Worm (Caenorhabditis elegans) whole organism, L3 larva: ENCODE results near the gene zipt-13.
A peak's percentile ranks its signal among the peaks of the same experiment; 100 is the strongest.

Experiments
- R02D3.7 ChIP-seq: fragments of 150-350 bp; optimal IDR thresholded peaks from 2 replicates; lab custom pipeline; 2014; ENCODE audit warnings: missing biosample characterization, missing genetic modification characterization
- ZK546.5 ChIP-seq: sonication (generic microtip); optimal IDR thresholded peaks from 2 replicates; lab custom pipeline; 2017; ENCODE audit warnings: missing biosample characterization, missing genetic modification characterization
- aly-2 ChIP-seq: fragments of 150-350 bp; optimal IDR thresholded peaks from 2 replicates; lab custom pipeline; 2014; ENCODE audit warnings: missing biosample characterization, missing genetic modification characterization
- ceh-82 ChIP-seq: fragments of 150-350 bp; optimal IDR thresholded peaks from 2 replicates; lab custom pipeline; 2014; ENCODE audit warnings: missing biosample characterization, missing genetic modification characterization
- ceh-9 ChIP-seq: sonication (generic microtip); optimal IDR thresholded peaks from 2 replicates; lab custom pipeline; 2018; ENCODE audit warnings: missing biosample characterization, missing genetic modification characterization
- daf-12 ChIP-seq: fragments of 150-350 bp; optimal IDR thresholded peaks from 2 replicates; lab custom pipeline; 2014; ENCODE audit warnings: missing biosample characterization, missing genetic modification reagents, missing genetic modification characterization
- egl-27 ChIP-seq: sonication (generic microtip); optimal IDR thresholded peaks from 4 replicates; lab custom pipeline; 2017; ENCODE audit warnings: missing biosample characterization, missing genetic modification reagents, missing genetic modification characterization
- elt-1 ChIP-seq: fragments of 150-350 bp; optimal IDR thresholded peaks from 2 replicates; lab custom pipeline; 2014; ENCODE audit warnings: missing biosample characterization, missing genetic modification characterization
- elt-2 ChIP-seq: sonication (generic microtip); optimal IDR thresholded peaks from 2 replicates; lab custom pipeline; 2016; ENCODE audit warnings: missing genetic modification reagents, mild to moderate bottlenecking, missing genetic modification characterization, missing compliant biosample characterization
- elt-3 ChIP-seq, 3 experiments: fragments of 150-350 bp in 1 of 3; sonication (generic microtip) in 2 of 3; optimal IDR thresholded peaks; 2 replicates in 2 of 3; 4 replicates in 1 of 3; lab custom pipeline; 2014 to 2017; ENCODE audit warnings: missing biosample characterization in 3 of 3, missing genetic modification characterization in 3 of 3
- eor-1 ChIP-seq, 2 experiments: fragments of 150-350 bp; optimal IDR thresholded peaks; 2 replicates each; lab custom pipeline; 2014 to 2018; ENCODE audit warnings: missing biosample characterization in 2 of 2, missing genetic modification characterization in 2 of 2
- fkh-10 ChIP-seq: sonication (generic microtip); optimal IDR thresholded peaks from 2 replicates; lab custom pipeline; 2017; ENCODE audit warnings: missing biosample characterization, missing genetic modification reagents, missing genetic modification characterization
- hmg-11 ChIP-seq: sonication (generic microtip); optimal IDR thresholded peaks from 2 replicates; lab custom pipeline; 2016; ENCODE audit warnings: missing genetic modification characterization, missing compliant biosample characterization
- jun-1 ChIP-seq: fragments of 150-350 bp; optimal IDR thresholded peaks from 2 replicates; lab custom pipeline; 2014; ENCODE audit warnings: missing biosample characterization, missing genetic modification reagents, missing genetic modification characterization
- lin-15B ChIP-seq: fragments of 150-350 bp; optimal IDR thresholded peaks from 2 replicates; lab custom pipeline; 2014; ENCODE audit warnings: missing biosample characterization, missing genetic modification characterization
- lin-39 ChIP-seq: fragments of 150-350 bp; optimal IDR thresholded peaks from 2 replicates; lab custom pipeline; 2018; ENCODE audit warnings: missing biosample characterization, missing genetic modification reagents, missing genetic modification characterization
- lsy-12 ChIP-seq: sonication (generic microtip); optimal IDR thresholded peaks from 2 replicates; lab custom pipeline; 2016; ENCODE audit warnings: mild to moderate bottlenecking, missing genetic modification characterization, missing compliant biosample characterization
- mdl-1 ChIP-seq: fragments of 150-350 bp; optimal IDR thresholded peaks from 2 replicates; lab custom pipeline; 2014; ENCODE audit warnings: missing biosample characterization, missing genetic modification characterization
- mml-1 ChIP-seq: fragments of 150-350 bp; sonication (generic microtip); optimal IDR thresholded peaks from 3 replicates; lab custom pipeline; 2014; ENCODE audit warnings: missing biosample characterization, missing genetic modification characterization
- nfya-1 ChIP-seq: sonication (generic microtip); optimal IDR thresholded peaks from 2 replicates; lab custom pipeline; 2017; ENCODE audit warnings: missing genetic modification characterization, mild to moderate bottlenecking, missing compliant biosample characterization, antibody characterized with exemption, moderate library complexity; ENCODE audit not compliant: insufficient read depth
- nhr-11 ChIP-seq: fragments of 150-350 bp; optimal IDR thresholded peaks from 2 replicates; lab custom pipeline; 2014; ENCODE audit warnings: missing biosample characterization, missing genetic modification characterization
- nhr-12 ChIP-seq: fragments of 150-350 bp; optimal IDR thresholded peaks from 2 replicates; lab custom pipeline; 2014; ENCODE audit warnings: missing biosample characterization, missing genetic modification characterization
- nhr-23 ChIP-seq: fragments of 150-350 bp; optimal IDR thresholded peaks from 2 replicates; lab custom pipeline; 2014; ENCODE audit warnings: missing biosample characterization, missing genetic modification reagents, missing genetic modification characterization
- nhr-237 ChIP-seq: fragments of 150-350 bp; optimal IDR thresholded peaks from 2 replicates; lab custom pipeline; 2014; ENCODE audit warnings: missing biosample characterization, missing genetic modification characterization
- nhr-25 ChIP-seq: sonication (generic microtip); optimal IDR thresholded peaks from 2 replicates; lab custom pipeline; 2017; ENCODE audit warnings: missing biosample characterization, missing genetic modification characterization
- nhr-28 ChIP-seq: fragments of 150-350 bp; optimal IDR thresholded peaks from 2 replicates; lab custom pipeline; 2014; ENCODE audit warnings: missing biosample characterization, missing genetic modification characterization
- nhr-43 ChIP-seq: sonication (generic microtip); optimal IDR thresholded peaks from 2 replicates; lab custom pipeline; 2016; ENCODE audit warnings: mild to moderate bottlenecking, missing genetic modification characterization, missing compliant biosample characterization; ENCODE audit not compliant: poor library complexity, severe bottlenecking
- nhr-67 ChIP-seq: fragments of 150-350 bp; optimal IDR thresholded peaks from 2 replicates; lab custom pipeline; 2014; ENCODE audit warnings: missing biosample characterization, missing genetic modification characterization
- nhr-76 ChIP-seq: fragments of 150-350 bp; sonication (generic microtip); optimal IDR thresholded peaks from 5 replicates; lab custom pipeline; 2014; ENCODE audit warnings: missing biosample characterization, missing genetic modification characterization
- nhr-77 ChIP-seq: fragments of 150-350 bp; optimal IDR thresholded peaks from 2 replicates; lab custom pipeline; 2014; ENCODE audit warnings: missing biosample characterization, missing genetic modification characterization
- pha-4 ChIP-seq: fragments of 150-350 bp; optimal IDR thresholded peaks from 2 replicates; lab custom pipeline; 2014; ENCODE audit warnings: missing biosample characterization, missing genetic modification reagents, missing genetic modification characterization
- pqm-1 ChIP-seq: fragments of 150-350 bp; optimal IDR thresholded peaks from 2 replicates; lab custom pipeline; 2017; ENCODE audit warnings: missing biosample characterization, missing genetic modification characterization, inconsistent platforms
- sea-2 ChIP-seq: fragments of 150-350 bp; sonication (generic microtip); optimal IDR thresholded peaks from 4 replicates; lab custom pipeline; 2014; ENCODE audit warnings: missing biosample characterization, missing genetic modification reagents, missing genetic modification characterization
- skn-1 ChIP-seq: fragments of 150-350 bp; optimal IDR thresholded peaks from 2 replicates; lab custom pipeline; 2014; ENCODE audit warnings: missing biosample characterization, missing genetic modification characterization
- snpc-4 ChIP-seq: fragments of 150-350 bp; optimal IDR thresholded peaks from 2 replicates; lab custom pipeline; 2014; ENCODE audit warnings: missing biosample characterization, missing genetic modification characterization
- tbx-2 ChIP-seq: sonication (generic microtip); optimal IDR thresholded peaks from 2 replicates; lab custom pipeline; 2016; ENCODE audit warnings: mild to moderate bottlenecking, missing genetic modification characterization, missing compliant biosample characterization
- unc-39 ChIP-seq: sonication (generic microtip); optimal IDR thresholded peaks from 4 replicates; lab custom pipeline; 2017; ENCODE audit warnings: missing biosample characterization, missing genetic modification characterization
- unc-62 ChIP-seq: fragments of 150-350 bp; sonication (generic microtip); optimal IDR thresholded peaks from 4 replicates; lab custom pipeline; 2014; ENCODE audit warnings: missing biosample characterization, missing genetic modification reagents, missing genetic modification characterization
- ztf-11 ChIP-seq: fragments of 150-350 bp; optimal IDR thresholded peaks from 2 replicates; lab custom pipeline; 2014; ENCODE audit warnings: missing biosample characterization, missing genetic modification characterization

The zipt-13 gene

DNA sequence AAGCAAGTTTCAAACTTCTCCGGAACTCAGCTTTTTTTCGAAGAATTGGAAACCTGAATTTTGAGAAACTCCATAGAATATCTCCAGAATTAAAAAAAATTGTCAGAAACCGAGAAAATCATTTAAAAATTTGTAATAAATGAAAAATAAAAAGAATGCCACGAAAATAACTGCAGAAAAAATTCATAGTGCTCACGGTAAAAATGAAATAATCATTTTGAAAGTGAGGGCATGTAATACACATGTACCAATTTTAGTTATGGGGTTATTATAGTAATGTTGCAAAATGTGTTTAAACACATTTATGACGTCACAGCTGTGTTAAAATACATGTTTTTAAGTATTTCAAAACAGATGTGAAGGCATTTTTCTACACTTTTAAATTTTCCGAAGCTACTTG lies 19.9 kb downstream of the zipt-13 start:
- TF ChIP-seq nhr-67 (tag; lab: Kevin White, UChicago) (no peak), nhr-23 (tag; lab: Kevin White, UChicago) (no peak), nhr-11 (tag; lab: Kevin White, UChicago) (no peak), elt-3 (tag; optimal IDR thresholded peaks at IDR 0.05; lab: Kevin White, UChicago) (no peak), hmg-11 (no peak), sea-2 (GFP tag; lab: Kevin White, UChicago) (no peak), nhr-25 (tag; lab: Kevin White, UChicago) (peak; percentile 20), nhr-76 (no peak), nhr-237 (tag; lab: Kevin White, UChicago) (no peak), nhr-43 (peak; percentile 34), mdl-1 (no peak)

DNA sequence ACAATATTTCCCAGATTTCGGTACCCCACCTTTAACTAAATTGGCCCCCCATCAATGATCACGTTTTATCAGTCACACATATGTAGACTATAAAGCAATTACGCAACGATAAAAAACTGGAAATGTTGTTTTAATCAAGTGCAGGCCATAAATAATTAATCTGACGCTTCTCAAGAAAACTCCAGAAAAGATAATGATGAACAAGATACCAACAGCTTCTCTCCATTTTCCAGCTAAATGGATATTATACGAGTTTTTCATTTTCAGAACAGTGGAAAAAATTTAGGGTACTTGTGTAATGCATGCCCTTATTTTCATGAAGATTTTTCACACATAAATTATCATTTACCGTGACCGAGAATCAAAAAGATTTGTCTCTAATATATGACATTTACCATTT lies 20.4 kb downstream of the zipt-13 start:
- TF ChIP-seq nhr-43 (peak; percentile 80), aly-2 (tag; lab: Kevin White, UChicago) (no peak), sea-2 (GFP tag; lab: Kevin White, UChicago) (no peak), nhr-12 (tag; lab: Kevin White, UChicago) (no peak), ceh-9 (tag; lab: Kevin White, UChicago) (no peak), eor-1 (tag; optimal IDR thresholded peaks at IDR 0.05; lab: Kevin White, UChicago) (no peak), pqm-1 (tag; lab: Kevin White, UChicago) (peak; percentile 51), nhr-28 (tag; lab: Kevin White, UChicago) (peak; percentile 52), elt-2 (peak; percentile 78), daf-12 (tag; lab: Kevin White, UChicago) (no peak), ZK546.5 (tag; lab: Kevin White, UChicago) (no peak), tbx-2 (tag; lab: Kevin White, UChicago) (no peak)

DNA sequence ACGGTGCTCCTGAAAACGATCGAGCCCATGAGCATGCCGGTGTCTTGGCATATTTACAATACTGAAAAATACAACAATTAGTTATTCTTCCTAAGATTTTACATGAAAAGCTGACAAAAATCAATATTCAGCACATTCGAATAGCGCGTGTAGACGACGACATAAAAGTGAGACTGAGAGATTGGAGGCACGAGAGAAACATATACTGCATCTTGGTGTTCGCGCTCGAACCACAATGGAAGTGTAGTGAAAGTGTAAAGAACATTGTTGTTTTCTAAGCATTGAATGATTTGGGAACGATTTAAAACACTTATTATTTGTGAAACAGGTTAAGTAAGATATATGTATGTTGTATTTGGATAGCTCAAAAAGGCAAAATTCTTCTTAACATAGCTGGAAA lies 21.3 kb downstream of the zipt-13 start, which contains the start of gene F44A6.4:
Gene F44A6.4, minus strand, starts transcription at position 67 of the 400 bp plus-strand sequence.
- TF ChIP-seq nhr-43: peak; percentile 45
- TF ChIP-seq nfya-1 (tag; lab: Kevin White, UChicago): peak; percentile 6
- TF ChIP-seq snpc-4 (tag; lab: Kevin White, UChicago): peak; percentile 11
- peak; percentile 5 for TF ChIP-seq nhr-25 (tag; lab: Kevin White, UChicago)
- TF ChIP-seq sea-2 (GFP tag; lab: Kevin White, UChicago): no peak
- no peak for TF ChIP-seq aly-2 (tag; lab: Kevin White, UChicago)
- peak; percentile 23 for TF ChIP-seq hmg-11

DNA sequence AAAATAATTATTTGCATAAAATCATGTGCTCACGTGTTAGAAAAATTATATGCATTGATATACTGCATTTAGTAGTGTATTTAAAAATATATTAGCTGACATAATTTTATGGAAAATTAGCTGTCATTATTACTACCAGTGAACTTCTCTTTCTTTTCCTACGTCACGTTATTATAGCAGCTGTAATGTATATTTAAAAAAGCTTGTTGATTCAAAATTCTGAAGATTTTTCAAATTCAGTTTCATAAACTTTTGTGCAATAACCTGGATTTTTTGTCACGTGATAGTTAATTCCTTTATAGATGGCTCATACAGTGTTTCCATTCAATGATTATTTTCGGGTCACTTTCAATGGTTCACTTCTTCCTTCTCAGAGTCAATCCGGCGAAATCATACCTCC lies 24.3 kb downstream of the zipt-13 start, which contains the start of gene F44A6.3:
Gene F44A6.3, plus strand, starts transcription at position 301 of the 400 bp plus-strand sequence.
- no peak for TF ChIP-seq egl-27 (tag; lab: Kevin White, UChicago)
- no peak for TF ChIP-seq unc-39 (tag; lab: Kevin White, UChicago)
- no peak for TF ChIP-seq nhr-11 (tag; lab: Kevin White, UChicago)
- no peak for TF ChIP-seq skn-1 (tag; lab: Kevin White, UChicago)
- TF ChIP-seq ztf-11 (tag; lab: Kevin White, UChicago): no peak
- TF ChIP-seq nfya-1 (tag; lab: Kevin White, UChicago): no peak
- TF ChIP-seq mml-1 (tag; lab: Kevin White, UChicago): no peak
- no peak for TF ChIP-seq nhr-77
- TF ChIP-seq jun-1 (tag; lab: Kevin White, UChicago): no peak

DNA sequence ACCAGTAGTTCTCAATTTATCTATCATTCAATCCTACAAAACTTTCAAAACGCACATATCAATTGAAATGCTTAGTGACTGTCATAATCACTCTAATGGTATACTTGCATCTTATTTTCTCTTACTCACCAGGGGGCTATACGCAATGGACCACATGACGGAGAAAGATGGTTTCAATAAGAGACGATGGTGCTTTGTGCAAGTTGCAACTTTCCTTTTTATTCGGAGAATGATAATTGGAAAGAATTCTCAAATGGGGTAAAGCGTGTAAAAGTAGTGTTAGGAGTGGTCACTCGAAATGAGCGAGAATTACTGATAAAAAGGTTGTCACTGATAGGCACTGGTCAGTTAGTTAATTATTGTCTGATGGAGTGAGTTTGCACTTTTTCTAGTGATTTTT lies 28.3 kb downstream of the zipt-13 start:
- TF ChIP-seq nhr-12 (tag; lab: Kevin White, UChicago) (no peak), ztf-11 (tag; lab: Kevin White, UChicago) (no peak), unc-62 (GFP tag; lab: Kevin White, UChicago) (no peak), lin-15B (no peak)

DNA sequence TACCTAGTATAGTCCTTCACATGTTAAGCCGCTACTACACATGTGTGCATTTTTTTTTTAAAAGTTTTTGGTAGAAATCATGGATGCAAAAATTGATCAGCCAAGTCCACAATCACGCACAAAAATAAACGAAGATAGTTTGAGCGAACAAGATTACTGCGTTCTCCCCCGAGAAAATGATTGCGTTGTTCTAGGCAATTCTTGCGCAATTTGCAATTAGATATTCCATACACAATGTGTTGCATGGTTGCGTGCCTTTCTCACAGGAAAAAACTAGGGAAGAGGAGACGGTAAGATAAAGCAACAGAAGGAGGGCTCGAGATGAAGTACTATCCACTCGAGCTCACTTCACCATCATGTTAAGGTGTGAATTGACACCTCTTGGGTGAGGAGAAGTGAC lies 30.7 kb downstream of the zipt-13 start:
- no peak for TF ChIP-seq pqm-1 (tag; lab: Kevin White, UChicago)
- no peak for TF ChIP-seq ceh-9 (tag; lab: Kevin White, UChicago)
- no peak for TF ChIP-seq pha-4
- no peak for TF ChIP-seq lsy-12
- no peak for TF ChIP-seq lin-39 (tag; lab: Kevin White, UChicago)
- no peak for TF ChIP-seq ceh-82
- TF ChIP-seq nhr-76: no peak
- TF ChIP-seq nhr-25 (tag; lab: Kevin White, UChicago): no peak
- TF ChIP-seq ZK546.5 (tag; lab: Kevin White, UChicago): no peak
- no peak for TF ChIP-seq ztf-11 (tag; lab: Kevin White, UChicago)
- TF ChIP-seq nhr-28 (tag; lab: Kevin White, UChicago): no peak
- no peak for TF ChIP-seq fkh-10
- TF ChIP-seq nhr-237 (tag; lab: Kevin White, UChicago): no peak
- TF ChIP-seq elt-2: no peak
- no peak for TF ChIP-seq mml-1 (tag; lab: Kevin White, UChicago)
- no peak for TF ChIP-seq elt-1 (tag; lab: Kevin White, UChicago)
- no peak for TF ChIP-seq nhr-23 (tag; lab: Kevin White, UChicago)
- no peak for TF ChIP-seq nhr-67 (tag; lab: Kevin White, UChicago)
- no peak for TF ChIP-seq R02D3.7 (tag; lab: Kevin White, UChicago)
- TF ChIP-seq snpc-4 (tag; lab: Kevin White, UChicago): no peak
